Fruit fly (Drosophila melanogaster): Measurements from ENCODE around the gene emb.

The emb gene

DNA sequence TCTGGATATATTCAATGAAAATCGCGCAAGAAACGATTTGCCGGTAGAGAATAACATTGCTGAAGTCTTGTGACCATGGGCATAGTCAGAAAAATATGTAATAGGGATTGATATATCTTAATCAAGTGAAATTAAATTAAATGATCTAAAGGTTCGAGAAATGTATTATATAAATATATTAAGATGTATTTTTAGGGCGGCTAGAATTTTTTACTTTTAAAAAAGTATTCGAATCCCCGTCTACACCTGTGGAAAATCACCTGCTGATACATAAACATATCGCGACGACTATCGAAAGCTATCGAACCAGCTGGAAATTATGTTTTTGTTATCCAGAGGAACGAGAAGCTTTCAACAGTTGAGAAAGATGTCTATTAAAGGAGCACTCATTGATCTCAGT lies 26.7 kb upstream of the emb start, which contains the start of the genes CG13390 and CG17294 (continued):
- peak; percentile 94 for TF ChIP-seq maf-S (GFP tag; optimal IDR thresholded peaks at IDR 0.05)
- TF ChIP-seq CHES-1-like (GFP tag; optimal IDR thresholded peaks at IDR 0.05), result peak; percentile 87
- peak; percentile 98 for TF ChIP-seq CG13123 (GFP tag; optimal IDR thresholded peaks at IDR 0.05)
- peak; percentile 77 for TF ChIP-seq CG1792 (GFP tag; optimal IDR thresholded peaks at IDR 0.05)
- TF ChIP-seq YL-1 (GFP tag; optimal IDR thresholded peaks at IDR 0.05), result peak; percentile 99
- TF ChIP-seq CG12391 (tag; optimal IDR thresholded peaks at IDR 0.05), result peak; percentile 100
- TF ChIP-seq h (optimal IDR thresholded peaks at IDR 0.05), result no peak
- TF ChIP-seq Sin3A (optimal IDR thresholded peaks at IDR 0.05), result no peak
- peak; percentile 100 for TF ChIP-seq Awh (GFP tag; IDR thresholded peaks at IDR 0.05)
- peak; percentile 74 for TF ChIP-seq Kr (GFP tag; optimal IDR thresholded peaks at IDR 0.05)
- peak; percentile 99 for TF ChIP-seq CG17912 (GFP tag; optimal IDR thresholded peaks at IDR 0.05)
- TF ChIP-seq CG10366 (GFP tag; IDR thresholded peaks at IDR 0.05), result peak; percentile 99
- TF ChIP-seq C15 (GFP tag; IDR thresholded peaks at IDR 0.05), result peak; percentile 99
- peak; percentile 100 for TF ChIP-seq Ptx1 (GFP tag; IDR thresholded peaks at IDR 0.05)
- peak; percentile 99 for TF ChIP-seq caup (GFP tag; optimal IDR thresholded peaks at IDR 0.05; ENCODE audit: severe bottlenecking)
- TF ChIP-seq gsb-n (tag; optimal IDR thresholded peaks at IDR 0.05), result peak; percentile 99
- peak; percentile 97 for TF ChIP-seq CG18476 (GFP tag; optimal IDR thresholded peaks at IDR 0.05)
- peak; percentile 99 for TF ChIP-seq CG2202 (tag; optimal IDR thresholded peaks at IDR 0.05)
- TF ChIP-seq bcd (GFP tag; optimal IDR thresholded peaks at IDR 0.05), result peak; percentile 99
- TF ChIP-seq Deaf1 (tag; optimal IDR thresholded peaks at IDR 0.05), result peak; percentile 92
- TF ChIP-seq jing (GFP tag; optimal IDR thresholded peaks at IDR 0.05), result peak; percentile 99
- peak; percentile 100 for TF ChIP-seq dysf (GFP tag; IDR thresholded peaks at IDR 0.05)
- peak; percentile 99 for TF ChIP-seq Sox100B (GFP tag; optimal IDR thresholded peaks at IDR 0.05)
- TF ChIP-seq CG3407 (GFP tag; optimal IDR thresholded peaks at IDR 0.05), result peak; percentile 97
- TF ChIP-seq CG4707 (GFP tag; optimal IDR thresholded peaks at IDR 0.05), result peak; percentile 96
- TF ChIP-seq CG3281 (GFP tag; optimal IDR thresholded peaks at IDR 0.05), result peak; percentile 100
- TF ChIP-seq D19B (GFP tag; optimal IDR thresholded peaks at IDR 0.05), result peak; percentile 97
- peak; percentile 88 for TF ChIP-seq slp2 (GFP tag; optimal IDR thresholded peaks at IDR 0.05)
- peak; percentile 100 for TF ChIP-seq tgo (GFP tag; IDR thresholded peaks at IDR 0.05)
- peak; percentile 100 for TF ChIP-seq CG34422 (GFP tag; IDR thresholded peaks at IDR 0.05)
- peak; percentile 92 for TF ChIP-seq pum (GFP tag; optimal IDR thresholded peaks at IDR 0.05)
- TF ChIP-seq CG9437 (GFP tag; optimal IDR thresholded peaks at IDR 0.05), result peak; percentile 95
- peak; percentile 73 for TF ChIP-seq amos (GFP tag; IDR thresholded peaks at IDR 0.05; ENCODE audit: partially characterized antibody)
- TF ChIP-seq Fer1 (GFP tag; optimal IDR thresholded peaks at IDR 0.05), result peak; percentile 100
- peak in 1 of 3 experiments; percentile 99 for TF ChIP-seq lola (GFP tag; optimal IDR thresholded peaks at IDR 0.05)
- peak; percentile 99 for TF ChIP-seq CG15601 (tag; optimal IDR thresholded peaks at IDR 0.05)
- peak; percentile 57; the same call in 1 of the 4 replicates for TF ChIP-seq chinmo (GFP tag; IDR thresholded peaks at IDR 0.05; ENCODE audit: partially characterized antibody)
- peak; percentile 99 for TF ChIP-seq nau (GFP tag; optimal IDR thresholded peaks at IDR 0.05)
- TF ChIP-seq bigmax (GFP tag; optimal IDR thresholded peaks at IDR 0.05), result peak; percentile 83
- TF ChIP-seq sisA (GFP tag; IDR thresholded peaks at IDR 0.05), result peak; percentile 100
- peak; percentile 100 for TF ChIP-seq Sox102F (GFP tag; optimal IDR thresholded peaks at IDR 0.05)
- peak; percentile 92 for TF ChIP-seq CG16863 (GFP tag; optimal IDR thresholded peaks at IDR 0.05)
- peak; percentile 98 for TF ChIP-seq Doc2 (GFP tag; IDR thresholded peaks at IDR 0.05)
- TF ChIP-seq Lpt (GFP tag; optimal IDR thresholded peaks at IDR 0.05), result no peak
- TF ChIP-seq HLH3B (GFP tag; IDR thresholded peaks at IDR 0.05), result peak; percentile 100
- TF ChIP-seq ranshi (GFP tag; IDR thresholded peaks at IDR 0.05), result peak; percentile 100
- peak; percentile 99 for TF ChIP-seq CG43689 (GFP tag; IDR thresholded peaks at IDR 0.05)
- TF ChIP-seq CG4730 (GFP tag; IDR thresholded peaks at IDR 0.05), result peak; percentile 99
- TF ChIP-seq NK7.1 (GFP tag; optimal IDR thresholded peaks at IDR 0.05), result peak; percentile 92
- peak; percentile 99 for TF ChIP-seq CG12942 (GFP tag; optimal IDR thresholded peaks at IDR 0.05)
- TF ChIP-seq CG1602 (GFP tag; optimal IDR thresholded peaks at IDR 0.05), result peak; percentile 99
- peak; percentile 99 for TF ChIP-seq Rx (GFP tag; IDR thresholded peaks at IDR 0.05)
